Worm (Caenorhabditis elegans): ENCODE data around the gene T02G5.7.

T02G5.7 gene

DNA sequence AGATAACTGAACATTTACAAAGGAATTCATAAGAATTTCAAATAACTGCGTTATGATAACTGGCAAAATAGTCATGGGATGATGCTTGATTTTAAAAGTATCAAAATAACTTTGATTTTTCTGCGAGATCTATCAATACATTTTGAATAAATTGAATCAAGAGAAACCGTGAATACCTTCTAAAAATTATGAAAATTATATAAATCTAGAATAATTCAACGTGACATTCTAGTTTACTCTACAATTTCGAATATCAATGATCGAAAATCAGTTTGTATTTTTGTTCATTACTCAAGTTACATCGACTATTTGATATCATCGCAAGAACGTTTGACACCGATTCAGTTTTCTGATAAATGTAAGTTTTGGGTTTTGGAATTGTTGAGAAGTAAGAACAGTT is 13.7 kb upstream of the T02G5.7 start, which contains the start of gene acs-6:
Gene acs-6, plus strand, starts transcription at position 301 of the 400 bp plus-strand sequence.
- TF ChIP-seq nhr-237 (tag; optimal IDR thresholded peaks at IDR 0.05): no peak
- TF ChIP-seq ztf-4 (tag; optimal IDR thresholded peaks at IDR 0.05): no peak
- TF ChIP-seq sup-37 (GFP tag; optimal IDR thresholded peaks at IDR 0.05): no peak
- TF ChIP-seq unc-130 (tag; optimal IDR thresholded peaks at IDR 0.05): no peak
- TF ChIP-seq unc-98 (GFP tag; IDR thresholded peaks at IDR 0.05): no peak
- no peak for TF ChIP-seq C04F5.9 (tag; optimal IDR thresholded peaks at IDR 0.05)
- no peak for TF ChIP-seq jun-1 (tag; optimal IDR thresholded peaks at IDR 0.05)
- TF ChIP-seq lin-15B (tag; optimal IDR thresholded peaks at IDR 0.05): no peak
- TF ChIP-seq tlp-1 (tag; optimal IDR thresholded peaks at IDR 0.05): no peak
- TF ChIP-seq nhr-85 (tag): no peak
- no peak for TF ChIP-seq alr-1 (tag; optimal IDR thresholded peaks at IDR 0.05; ENCODE audit: borderline replicate concordance)

DNA sequence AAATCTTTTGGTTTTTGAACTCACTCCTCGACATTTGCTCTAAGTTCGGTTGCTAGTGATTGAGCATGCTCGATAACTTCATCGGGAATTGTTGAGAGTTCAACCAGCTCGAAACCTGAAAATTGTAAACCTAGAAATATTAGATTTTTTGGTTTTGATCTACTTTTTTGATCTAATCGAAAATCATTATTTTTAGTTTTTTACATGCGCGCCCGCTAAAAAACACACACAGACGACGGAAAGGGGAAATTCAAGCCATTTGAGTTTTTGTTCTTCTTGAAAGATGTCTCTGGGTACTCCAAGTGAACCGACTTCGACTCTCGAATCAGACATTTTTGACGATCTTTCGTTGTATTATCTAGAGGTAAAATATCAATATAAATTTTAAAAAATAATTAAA is 10.0 kb upstream of the T02G5.7 start, which contains the start of gene nos-2:
Gene nos-2, plus strand, starts transcription at position 228 of the 400 bp plus-strand sequence.
- TF ChIP-seq nhr-237 (tag; optimal IDR thresholded peaks at IDR 0.05) (no peak), nhr-90 (tag; optimal IDR thresholded peaks at IDR 0.05; ENCODE audit: poor library complexity) (no peak), ets-5 (GFP tag; IDR thresholded peaks at IDR 0.05) (no peak), unc-62 (GFP tag; optimal IDR thresholded peaks at IDR 0.05) (no peak), grh-1 (GFP tag; IDR thresholded peaks at IDR 0.05) (no peak), mdl-1 (tag; optimal IDR thresholded peaks at IDR 0.05) (no peak), alr-1 (tag; optimal IDR thresholded peaks at IDR 0.05; ENCODE audit: borderline replicate concordance) (no peak), ces-1 (GFP tag; optimal IDR thresholded peaks at IDR 0.05) (no peak), hlh-4 (tag; optimal IDR thresholded peaks at IDR 0.05) (no peak), egl-27 (tag; optimal IDR thresholded peaks at IDR 0.05) (no peak), lin-13 (GFP tag; optimal IDR thresholded peaks at IDR 0.05) (no peak)

DNA sequence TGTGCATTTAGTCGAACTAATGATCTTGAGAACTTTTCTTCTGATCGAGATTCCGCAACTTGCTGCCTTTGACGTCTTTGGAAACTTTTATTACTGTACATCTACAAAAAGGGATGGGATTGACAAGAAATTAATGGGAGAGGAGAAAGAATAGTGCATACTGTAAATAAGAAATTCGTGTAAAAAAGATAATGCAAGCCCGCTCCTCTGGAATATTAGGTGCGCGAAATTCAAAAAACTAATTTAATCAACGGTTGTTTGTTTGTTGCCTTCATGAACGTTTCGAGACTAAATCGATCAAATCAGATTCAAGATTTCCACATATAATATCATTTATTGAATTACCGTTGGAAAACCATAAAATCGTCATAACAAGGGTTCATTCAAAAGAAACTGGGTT is 5.5 kb upstream of the T02G5.7 start, which contains the start of gene him-14:
Gene him-14, minus strand, starts transcription at position 101 of the 400 bp plus-strand sequence.
- TF ChIP-seq isw-1 (GFP tag; IDR thresholded peaks at IDR 0.05) (no peak), unc-86 (tag; optimal IDR thresholded peaks at IDR 0.05) (no peak), dpl-1 (GFP tag; optimal IDR thresholded peaks at IDR 0.05) (no peak), snu-23 (GFP tag; optimal IDR thresholded peaks at IDR 0.05) (no peak), nhr-47 (tag; optimal IDR thresholded peaks at IDR 0.05) (no peak), ceh-88 (GFP tag; IDR thresholded peaks at IDR 0.05) (no peak), ceh-8 (GFP tag; optimal IDR thresholded peaks at IDR 0.05) (no peak), sptf-1 (tag; optimal IDR thresholded peaks at IDR 0.05) (no peak), unc-98 (GFP tag; IDR thresholded peaks at IDR 0.05) (no peak), egl-27 (tag; optimal IDR thresholded peaks at IDR 0.05) (no peak), mab-9 (GFP tag; IDR thresholded peaks at IDR 0.05) (no peak)

DNA sequence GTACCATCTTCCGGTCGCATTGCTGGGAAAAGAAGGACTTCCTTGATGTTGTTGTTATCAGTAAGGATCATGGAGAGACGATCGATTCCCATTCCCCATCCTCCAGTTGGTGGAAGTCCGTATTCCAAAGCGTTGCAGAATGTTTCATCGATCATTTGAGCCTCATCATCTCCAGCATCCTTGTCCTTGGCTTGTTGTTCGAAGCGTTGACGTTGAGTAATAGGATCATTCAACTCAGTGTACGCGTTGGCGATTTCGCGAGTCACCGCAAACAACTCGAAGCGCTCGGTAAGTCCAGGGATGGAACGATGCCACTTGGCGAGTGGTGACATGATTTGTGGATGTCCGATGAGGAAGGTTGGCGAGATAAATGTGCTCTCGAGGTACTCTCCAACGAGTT is 5.0 kb upstream of the T02G5.7 start:
- TF ChIP-seq ztf-11 (tag; optimal IDR thresholded peaks at IDR 0.05): no peak
- TF ChIP-seq efl-1 (optimal IDR thresholded peaks at IDR 0.05): no peak
- peak in 1 of 2 experiments; percentile 91 for TF ChIP-seq efl-1 (GFP tag; optimal IDR thresholded peaks at IDR 0.05 in 1 of 2)
- no peak for TF ChIP-seq unc-62 (GFP tag; optimal IDR thresholded peaks at IDR 0.05)

DNA sequence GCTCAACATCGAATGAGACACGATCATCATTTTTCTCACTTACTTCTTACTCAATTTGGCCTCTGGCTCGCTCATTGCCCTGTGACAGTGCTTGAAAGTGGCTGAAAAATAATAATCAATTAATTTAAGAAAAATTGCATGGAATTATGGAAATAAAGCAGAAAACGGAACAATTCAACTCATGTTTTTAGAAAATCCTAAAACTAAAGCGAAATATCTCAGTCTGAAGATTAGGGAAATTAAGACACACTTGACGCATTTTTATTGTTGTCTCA is 3.2 kb upstream of the T02G5.7 start, which contains the start of gene kars-1:
Gene kars-1, minus strand, starts transcription at position 101 of the 275 bp plus-strand sequence.
- no peak for TF ChIP-seq hpl-2 (GFP tag; optimal IDR thresholded peaks at IDR 0.05)
- TF ChIP-seq jun-1 (tag; optimal IDR thresholded peaks at IDR 0.05): no peak
- TF ChIP-seq irx-1 (tag; optimal IDR thresholded peaks at IDR 0.05): no peak
- TF ChIP-seq vab-15 (tag; optimal IDR thresholded peaks at IDR 0.05): no peak
- no peak for TF ChIP-seq pag-3 (tag; optimal IDR thresholded peaks at IDR 0.05; ENCODE audit: borderline replicate concordance, insufficient read depth)

All from whole organism, L1 larva.